Fruit fly (Drosophila melanogaster): ENCODE measurements around the gene sgl.

sgl gene

dm6 chr3L:6981823-6982222, 17.3 kb upstream of the sgl start (continued):
- TF ChIP-seq luna (GFP tag; optimal IDR thresholded peaks at IDR 0.05) (no peak), Ada2b (GFP tag; IDR thresholded peaks at IDR 0.05) (peak; percentile 60), CG6683 (GFP tag; optimal IDR thresholded peaks at IDR 0.05) (no peak), bowl (GFP tag; IDR thresholded peaks at IDR 0.05) (no peak), CG9215 (GFP tag; IDR thresholded peaks at IDR 0.05) (no peak), CG12219 (GFP tag; optimal IDR thresholded peaks at IDR 0.05) (peak; percentile 6), Hsf (GFP tag; optimal IDR thresholded peaks at IDR 0.05) (no peak), fd96Cb (tag; optimal IDR thresholded peaks at IDR 0.05) (peak; percentile 31), CG17359 (tag; optimal IDR thresholded peaks at IDR 0.05) (peak; percentile 10), tap (tag; optimal IDR thresholded peaks at IDR 0.05) (no peak), CG10565 (GFP tag; optimal IDR thresholded peaks at IDR 0.05) (no peak), Deaf1 (tag; optimal IDR thresholded peaks at IDR 0.05) (no peak), CG12391 (tag; optimal IDR thresholded peaks at IDR 0.05) (peak; percentile 72), aop (GFP tag; IDR thresholded peaks at IDR 0.05) (no peak), CG16815 (GFP tag; optimal IDR thresholded peaks at IDR 0.05) (peak; percentile 62), klu (GFP tag; IDR thresholded peaks at IDR 0.05) (no peak), dpn (GFP tag; optimal IDR thresholded peaks at IDR 0.05) (peak in 1 of 2 experiments; percentile 30), Bgb (GFP tag; IDR thresholded peaks at IDR 0.05; ENCODE audit: partially characterized antibody) (no peak), Nf-YC (tag; optimal IDR thresholded peaks at IDR 0.05) (no peak), sima (GFP tag; optimal IDR thresholded peaks at IDR 0.05) (no peak), gce (GFP tag; IDR thresholded peaks at IDR 0.05) (no peak), sob (GFP tag; IDR thresholded peaks at IDR 0.05) (no peak), lilli (GFP tag; optimal IDR thresholded peaks at IDR 0.05) (peak; percentile 16), ash1 (GFP tag; optimal IDR thresholded peaks at IDR 0.05) (no peak), CG7556 (GFP tag; optimal IDR thresholded peaks at IDR 0.05) (peak; percentile 60), Dref (GFP tag; IDR thresholded peaks at IDR 0.05) (no peak), sd (tag; optimal IDR thresholded peaks at IDR 0.05) (no peak), CG4820 (GFP tag; optimal IDR thresholded peaks at IDR 0.05) (peak; percentile 43), GATAe (GFP tag; conservative IDR thresholded peaks at IDR 0.05) (no peak), NK7.1 (GFP tag; optimal IDR thresholded peaks at IDR 0.05) (no peak), cas (GFP tag; IDR thresholded peaks at IDR 0.05) (no peak), CG13296 (GFP tag; optimal IDR thresholded peaks at IDR 0.05) (no peak), ATbp (GFP tag; optimal IDR thresholded peaks at IDR 0.05) (peak; percentile 9), CG2116 (GFP tag; optimal IDR thresholded peaks at IDR 0.05) (peak; percentile 5), Trl (optimal IDR thresholded peaks at IDR 0.05) (no peak), Trl (GFP tag; optimal IDR thresholded peaks at IDR 0.05) (peak; percentile 52), CG30403 (GFP tag; optimal IDR thresholded peaks at IDR 0.05) (peak; percentile 39), ase (GFP tag; IDR thresholded peaks at IDR 0.05) (no peak), CG10654 (GFP tag; optimal IDR thresholded peaks at IDR 0.05) (peak; percentile 21), chinmo (GFP tag; IDR thresholded peaks at IDR 0.05; ENCODE audit: partially characterized antibody) (no peak), CG5180 (GFP tag; optimal IDR thresholded peaks at IDR 0.05) (no peak), Mrtf (GFP tag; IDR thresholded peaks at IDR 0.05) (no peak), CG3995 (GFP tag; optimal IDR thresholded peaks at IDR 0.05) (no peak), vfl (GFP tag; optimal IDR thresholded peaks at IDR 0.05) (no peak), CG14965 (GFP tag; optimal IDR thresholded peaks at IDR 0.05; ENCODE audit: borderline replicate concordance) (no peak), tll (GFP tag; optimal IDR thresholded peaks at IDR 0.05) (no peak), CG1233 (GFP tag; optimal IDR thresholded peaks at IDR 0.05) (no peak), pnt (GFP tag; optimal IDR thresholded peaks at IDR 0.05) (peak; percentile 13), zf30C (GFP tag; optimal IDR thresholded peaks at IDR 0.05) (peak; percentile 86), CG16779 (GFP tag; IDR thresholded peaks at IDR 0.05) (no peak), twi (tag; optimal IDR thresholded peaks at IDR 0.05) (peak; percentile 92), CG10321 (GFP tag; IDR thresholded peaks at IDR 0.05) (no peak)

Measured in whole organism, embryonic.